Fruit fly (Drosophila melanogaster): ENCODE results near the gene CG32708.

dm6 chrX:9108387-9108786, 22.7 kb downstream of the CG32708 start, which contains the start of gene AP-1gamma:
- no peak for TF ChIP-seq Sox102F (GFP tag; optimal IDR thresholded peaks at IDR 0.05)
- no peak for TF ChIP-seq CG3032 (tag; optimal IDR thresholded peaks at IDR 0.05)
- TF ChIP-seq CG6854 (GFP tag; optimal IDR thresholded peaks at IDR 0.05) = no peak
- no peak for TF ChIP-seq dsx (GFP tag; optimal IDR thresholded peaks at IDR 0.05; ENCODE audit: poor library complexity, severe bottlenecking)
- no peak for TF ChIP-seq lz (GFP tag; optimal IDR thresholded peaks at IDR 0.05)
- TF ChIP-seq salr (GFP tag; optimal IDR thresholded peaks at IDR 0.05) = no peak
- TF ChIP-seq CG16779 (tag; optimal IDR thresholded peaks at IDR 0.05) = no peak

Data from whole organism, prepupa.